Worm (Caenorhabditis elegans) whole organism, L4 larva: Measurements from ENCODE around the gene vars-1.
A peak's percentile ranks its signal among the peaks of the same experiment; 100 is the strongest.

Source experiments
- D1046.2 ChIP-seq: fragments of 200-800 bp; sonication (Bioruptor generic); IDR thresholded peaks from 2 replicates; pipeline ENCODE4 v1.3.6; 2022; ENCODE audit warnings: missing genetic modification characterization, missing compliant biosample characterization
- F10B5.3 ChIP-seq: sonication (generic microtip); optimal IDR thresholded peaks from 2 replicates; lab custom pipeline; 2016; ENCODE audit warnings: mild to moderate bottlenecking, missing genetic modification characterization, missing compliant biosample characterization
- F26F4.8 ChIP-seq: fragments of 200-800 bp; sonication (Bioruptor generic); conservative IDR thresholded peaks from 2 replicates; pipeline ENCODE4 v1.3.6; 2022; ENCODE audit warnings: missing genetic modification characterization, missing compliant biosample characterization
- R02D3.7 ChIP-seq: fragments of 150-350 bp; sonication (generic microtip); optimal IDR thresholded peaks from 3 replicates; lab custom pipeline; 2014; ENCODE audit warnings: missing biosample characterization, missing genetic modification characterization
- T20F7.1 ChIP-seq: fragments of 200-800 bp; sonication (Bioruptor generic); optimal IDR thresholded peaks from 2 replicates; lab custom pipeline; 2018; ENCODE audit warnings: mild to moderate bottlenecking, missing genetic modification characterization, missing compliant biosample characterization
- Y105C5A.15 ChIP-seq: fragments of 200-800 bp; sonication (Bioruptor generic); IDR thresholded peaks from 2 replicates; pipeline ENCODE4 v1.3.6; 2022; ENCODE audit warnings: missing genetic modification characterization, missing compliant biosample characterization
- Y5F2A.4 ChIP-seq: fragments of 200-800 bp; sonication (Bioruptor generic); optimal IDR thresholded peaks from 2 replicates; lab custom pipeline; 2018; ENCODE audit warnings: mild to moderate bottlenecking, missing genetic modification characterization, missing compliant biosample characterization
- ZK337.2 ChIP-seq: fragments of 200-800 bp; sonication (Bioruptor generic); IDR thresholded peaks from 2 replicates; pipeline ENCODE4 v1.3.6; 2022; ENCODE audit warnings: missing genetic modification reagents, missing genetic modification characterization, missing compliant biosample characterization
- aha-1 ChIP-seq: fragments of 150-350 bp; peaks from one replicate; lab custom pipeline; 2014; ENCODE audit warnings: missing biosample characterization, missing genetic modification characterization
- attf-4 ChIP-seq: sonication (generic microtip); optimal IDR thresholded peaks from 3 replicates; lab custom pipeline; 2017; ENCODE audit warnings: missing biosample characterization, missing genetic modification characterization
- ceh-32 ChIP-seq: sonication (generic microtip); optimal IDR thresholded peaks from 2 replicates; lab custom pipeline; 2016; ENCODE audit warnings: mild to moderate bottlenecking, missing genetic modification characterization, missing compliant biosample characterization; ENCODE audit not compliant: poor library complexity
- daf-12 ChIP-seq: fragments of 150-350 bp; optimal IDR thresholded peaks from 2 replicates; lab custom pipeline; 2014; ENCODE audit warnings: missing biosample characterization, missing genetic modification reagents, missing genetic modification characterization
- daf-16 ChIP-seq, 3 experiments: sonication (generic microtip); optimal IDR thresholded peaks; 2 replicates each; lab custom pipeline; 2016 to 2017; ENCODE audit warnings: missing genetic modification characterization in 3 of 3, missing genetic modification reagents in 3 of 3, mild to moderate bottlenecking in 2 of 3, missing compliant biosample characterization in 2 of 3, missing biosample characterization in 1 of 3, moderate library complexity in 1 of 3
- daf-8 ChIP-seq: fragments of 200-800 bp; sonication (Bioruptor generic); IDR thresholded peaks from 2 replicates; pipeline ENCODE4 v1.3.6; 2022; ENCODE audit warnings: missing genetic modification characterization, missing compliant biosample characterization
- dmd-6 ChIP-seq: fragments of 200-800 bp; sonication (Bioruptor generic); IDR thresholded peaks from 2 replicates; pipeline ENCODE4 v1.3.6; 2022; ENCODE audit warnings: missing genetic modification reagents, missing genetic modification characterization, missing compliant biosample characterization
- dmd-8 ChIP-seq: fragments of 200-800 bp; sonication (Bioruptor generic); IDR thresholded peaks from 2 replicates; pipeline ENCODE4 v1.3.6; 2022; ENCODE audit warnings: missing genetic modification characterization, missing compliant biosample characterization
- dpl-1 ChIP-seq: fragments of 150-350 bp; optimal IDR thresholded peaks from 2 replicates; lab custom pipeline; 2014; ENCODE audit warnings: missing biosample characterization, missing genetic modification reagents, missing genetic modification characterization
- dve-1 ChIP-seq: sonication (generic microtip); optimal IDR thresholded peaks from 2 replicates; lab custom pipeline; 2017; ENCODE audit warnings: antibody characterized with exemption, mild to moderate bottlenecking, missing genetic modification characterization, missing compliant biosample characterization; ENCODE audit not compliant: insufficient read depth
- jun-1 ChIP-seq: fragments of 150-350 bp; optimal IDR thresholded peaks from 2 replicates; lab custom pipeline; 2014; ENCODE audit warnings: missing biosample characterization, missing genetic modification reagents, missing genetic modification characterization
- lin-1 ChIP-seq: fragments of 200-800 bp; sonication (Bioruptor generic); IDR thresholded peaks from 2 replicates; pipeline ENCODE4 v1.3.6; 2022; ENCODE audit warnings: missing genetic modification reagents, missing genetic modification characterization, missing compliant biosample characterization
- lin-38 ChIP-seq: fragments of 200-800 bp; sonication (Bioruptor generic); IDR thresholded peaks from 2 replicates; pipeline ENCODE4 v1.3.6; 2022; ENCODE audit warnings: missing genetic modification reagents, missing genetic modification characterization, missing compliant biosample characterization
- lsy-2 ChIP-seq, 2 experiments: fragments of 150-350 bp in 1 of 2; sonication (generic microtip) in 1 of 2; optimal IDR thresholded peaks; 2 replicates each; lab custom pipeline; 2014 to 2017; ENCODE audit warnings: missing biosample characterization in 2 of 2, missing genetic modification characterization in 2 of 2
- madf-5 ChIP-seq, 2 experiments: fragments of 200-800 bp; sonication (Bioruptor generic); IDR thresholded peaks; 2 replicates each; pipeline ENCODE4 v1.3.6; 2022; ENCODE audit warnings: missing compliant biosample characterization in 2 of 2, missing genetic modification characterization in 2 of 2
- mdl-1 ChIP-seq, 2 experiments: fragments of 150-350 bp in 1 of 2; sonication (generic microtip) in 1 of 2; optimal IDR thresholded peaks; 2 replicates each; lab custom pipeline; 2014 to 2017; ENCODE audit warnings: missing biosample characterization in 2 of 2, missing genetic modification characterization in 2 of 2
- mes-2 ChIP-seq: sonication (generic microtip); optimal IDR thresholded peaks from 2 replicates; lab custom pipeline; 2016; ENCODE audit warnings: missing genotype, mild to moderate bottlenecking, missing genetic modification characterization, missing compliant biosample characterization; ENCODE audit not compliant: poor library complexity, severe bottlenecking
- nhr-11 ChIP-seq: fragments of 150-350 bp; optimal IDR thresholded peaks from 2 replicates; lab custom pipeline; 2014; ENCODE audit warnings: missing biosample characterization, missing genetic modification characterization
- nhr-28 ChIP-seq: fragments of 150-350 bp; optimal IDR thresholded peaks from 2 replicates; lab custom pipeline; 2014; ENCODE audit warnings: missing biosample characterization, missing genetic modification characterization
- nhr-42 ChIP-seq: fragments of 200-800 bp; sonication (Bioruptor generic); IDR thresholded peaks from 2 replicates; pipeline ENCODE4 v1.3.6; 2022; ENCODE audit warnings: missing genetic modification characterization, missing compliant biosample characterization
- nhr-48 ChIP-seq: sonication (generic microtip); optimal IDR thresholded peaks from 2 replicates; lab custom pipeline; 2016; ENCODE audit warnings: mild to moderate bottlenecking, missing genetic modification characterization, missing compliant biosample characterization
- pqm-1 ChIP-seq: sonication (generic microtip); optimal IDR thresholded peaks from 2 replicates; lab custom pipeline; 2017; ENCODE audit warnings: missing biosample characterization, missing genetic modification characterization
- rbr-2 ChIP-seq: sonication (generic microtip); optimal IDR thresholded peaks from 2 replicates; lab custom pipeline; 2016; ENCODE audit warnings: missing genotype, missing genetic modification characterization, missing compliant biosample characterization
- sdz-12 ChIP-seq: fragments of 200-800 bp; sonication (Bioruptor generic); optimal IDR thresholded peaks from 2 replicates; lab custom pipeline; 2018; ENCODE audit warnings: mild to moderate bottlenecking, missing genetic modification characterization, missing compliant biosample characterization
- snpc-1.2 ChIP-seq: fragments of 200-800 bp; sonication (Bioruptor generic); IDR thresholded peaks from 2 replicates; pipeline ENCODE4 v1.3.6; 2022; ENCODE audit warnings: missing genetic modification reagents, missing genetic modification characterization, missing compliant biosample characterization
- snpc-4 ChIP-seq: fragments of 150-350 bp; optimal IDR thresholded peaks from 2 replicates; lab custom pipeline; 2014; ENCODE audit warnings: missing biosample characterization, missing genetic modification characterization
- spr-1 ChIP-seq: sonication (generic microtip); optimal IDR thresholded peaks from 2 replicates; lab custom pipeline; 2016; ENCODE audit warnings: mild to moderate bottlenecking, missing genetic modification characterization, missing compliant biosample characterization
- spr-3 ChIP-seq: fragments of 200-800 bp; sonication (Bioruptor generic); optimal IDR thresholded peaks from 2 replicates; lab custom pipeline; 2018; ENCODE audit warnings: mild to moderate bottlenecking, missing genetic modification characterization, missing compliant biosample characterization
- unc-39 ChIP-seq: sonication (generic microtip); optimal IDR thresholded peaks from 2 replicates; lab custom pipeline; 2017; ENCODE audit warnings: missing biosample characterization, missing genetic modification characterization
- unc-62 ChIP-seq, 3 experiments: fragments of 150-350 bp in 1 of 3; sonication (generic microtip); optimal IDR thresholded peaks in 2 of 3; peaks in 1 of 3; 1 replicate in 1 of 3; 2 replicates in 2 of 3; lab custom pipeline; 2014 to 2017; ENCODE audit warnings: missing biosample characterization in 3 of 3, missing genetic modification characterization in 3 of 3, missing genetic modification reagents in 3 of 3, missing genotype in 1 of 3
- zag-1 ChIP-seq: fragments of 150-350 bp; optimal IDR thresholded peaks from 2 replicates; lab custom pipeline; 2014; ENCODE audit warnings: missing biosample characterization, missing genetic modification characterization
- ztf-11 ChIP-seq: fragments of 150-350 bp; optimal IDR thresholded peaks from 2 replicates; lab custom pipeline; 2014; ENCODE audit warnings: missing biosample characterization, missing genetic modification characterization

The vars-1 gene

DNA sequence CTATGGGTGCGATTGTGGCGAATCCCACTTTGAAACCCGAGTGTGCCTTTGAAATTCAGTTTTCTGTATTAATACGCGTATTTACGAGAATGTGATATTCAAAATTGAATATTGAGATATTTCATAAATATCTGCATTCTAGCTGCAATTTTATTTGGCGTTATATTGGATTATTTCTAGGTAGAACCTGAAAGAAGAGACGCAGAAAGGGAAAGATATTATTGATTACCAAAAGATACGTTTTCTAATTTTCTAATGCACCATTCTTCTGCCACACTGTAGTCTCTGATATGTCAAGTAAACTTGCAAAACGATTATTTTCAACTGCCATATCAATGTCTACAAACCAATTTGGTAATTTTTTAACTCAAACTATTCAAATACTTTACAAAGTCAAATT is 9.2 kb upstream of the vars-1 start, which contains the start of gene ech-3:
ech-3 (plus strand) TSS at position 178 of the 400 bp plus-strand sequence.
- TF ChIP-seq unc-39 (tag; lab: Kevin White, UChicago) (no peak), nhr-28 (tag; lab: Kevin White, UChicago) (peak; percentile 14), zag-1 (tag; lab: Kevin White, UChicago) (no peak), nhr-11 (tag; lab: Kevin White, UChicago) (no peak), pqm-1 (tag; lab: Kevin White, UChicago) (peak; percentile 25), unc-62 (GFP tag; optimal IDR thresholded peaks at IDR 0.05 in 1 of 2; lab: Kevin White, UChicago) (no peak), unc-62 (tag; optimal IDR thresholded peaks at IDR 0.05; lab: Kevin White, UChicago) (no peak), daf-16 (GFP tag; optimal IDR thresholded peaks at IDR 0.05; lab: Kevin White, UChicago) (no peak), daf-16 (tag; optimal IDR thresholded peaks at IDR 0.05; lab: Kevin White, UChicago) (peak; percentile 59), sdz-12 (GFP tag; lab: Kevin White, UChicago) (no peak), dve-1 (tag; lab: Kevin White, UChicago) (peak; percentile 33), jun-1 (no peak), dmd-6 (peak; percentile 15; the same call in 1 of the 2 replicates)

DNA sequence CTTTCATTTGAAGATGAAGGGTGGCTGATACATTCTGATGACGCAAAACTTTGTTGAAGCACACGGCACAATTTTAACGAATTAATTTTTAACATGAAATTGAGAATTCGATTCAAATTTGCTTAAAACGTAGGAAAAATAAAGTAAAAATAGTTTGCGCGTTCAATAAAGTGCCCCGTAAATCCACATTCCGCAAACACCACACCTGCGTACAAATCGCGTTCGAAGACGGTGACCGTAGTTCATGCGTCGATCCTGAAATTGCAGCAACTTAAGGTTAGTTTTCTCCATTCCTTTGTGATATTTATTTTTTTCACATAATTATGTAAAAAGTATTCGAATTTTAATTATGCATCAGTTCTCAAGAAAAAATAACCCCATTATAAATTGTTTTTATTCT is 6.5 kb upstream of the vars-1 start, which contains the start of gene F43H9.3:
F43H9.3 (minus strand) TSS at position 189 of the 400 bp plus-strand sequence.
- TF ChIP-seq dve-1 (tag; lab: Kevin White, UChicago) (no peak), F26F4.8 (no peak), snpc-4 (no peak), T20F7.1 (GFP tag; lab: Kevin White, UChicago) (no peak), unc-62 (GFP tag; optimal IDR thresholded peaks at IDR 0.05 in 1 of 2; lab: Kevin White, UChicago) (peak in 1 of 2 experiments; percentile 46), unc-62 (tag; optimal IDR thresholded peaks at IDR 0.05; lab: Kevin White, UChicago) (no peak), D1046.2 (GFP tag; lab: Robert Waterston, UW) (no peak), ztf-11 (tag; lab: Kevin White, UChicago) (no peak), ceh-32 (tag; lab: Kevin White, UChicago) (no peak), spr-1 (tag; lab: Kevin White, UChicago) (no peak), spr-3 (GFP tag; lab: Kevin White, UChicago) (no peak), dpl-1 (GFP tag; lab: Kevin White, UChicago) (peak; percentile 38), attf-4 (tag; lab: Kevin White, UChicago) (no peak), nhr-42 (no peak), F10B5.3 (tag; lab: Kevin White, UChicago) (no peak), Y105C5A.15 (no peak), rbr-2 (tag; lab: Kevin White, UChicago) (no peak), R02D3.7 (peak; percentile 83), lin-1 (GFP tag; lab: Robert Waterston, UW) (no peak), mes-2 (tag; lab: Kevin White, UChicago) (peak; percentile 5), snpc-1.2 (GFP tag; lab: Robert Waterston, UW) (no peak), daf-12 (tag; lab: Kevin White, UChicago) (no peak), ZK337.2 (GFP tag; lab: Robert Waterston, UW) (no peak), madf-5 (GFP tag; IDR thresholded peaks at IDR 0.05; lab: Robert Waterston, UW) (no peak), mdl-1 (tag; optimal IDR thresholded peaks at IDR 0.05; lab: Kevin White, UChicago) (no peak), lsy-2 (tag; optimal IDR thresholded peaks at IDR 0.05; lab: Kevin White, UChicago) (peak in 1 of 2 experiments; percentile 87), daf-8 (no peak), dmd-8 (GFP tag; lab: Robert Waterston, UW) (no peak), nhr-48 (no peak), lin-38 (GFP tag; lab: Robert Waterston, UW) (peak; percentile 31; the same call in 1 of the 2 replicates), aha-1 (tag; lab: Kevin White, UChicago) (peak; percentile 56), Y5F2A.4 (GFP tag; lab: Kevin White, UChicago) (no peak)
